Worm (Caenorhabditis elegans) whole organism, midembryonic: Measurements from ENCODE around the gene mrpl-21.

Experiments used
- T22C8.4 ChIP-seq: fragments of 200-800 bp; sonication (Bioruptor generic); IDR thresholded peaks from 2 replicates; pipeline ENCODE4 v1.3.6; 2022; ENCODE audit warnings: missing genetic modification characterization, missing compliant biosample characterization
- cog-1 ChIP-seq: sonication (generic microtip); optimal IDR thresholded peaks from 2 replicates; lab custom pipeline; 2016; ENCODE audit warnings: missing genetic modification characterization, missing compliant biosample characterization
- flt-1 ChIP-seq: fragments of 200-800 bp; sonication (Bioruptor generic); IDR thresholded peaks from 2 replicates; pipeline ENCODE4 v1.3.6; 2022; ENCODE audit warnings: missing genetic modification characterization, missing compliant biosample characterization
- klf-2 ChIP-seq: fragments of 200-800 bp; sonication (Bioruptor generic); conservative IDR thresholded peaks from 2 replicates; pipeline ENCODE4 v1.3.6; 2022; ENCODE audit warnings: missing genetic modification reagents, missing genetic modification characterization, missing compliant biosample characterization
- med-1 ChIP-seq: sonication (generic microtip); optimal IDR thresholded peaks from 2 replicates; lab custom pipeline; 2017; ENCODE audit warnings: missing genetic modification characterization, mild to moderate bottlenecking, missing compliant biosample characterization, antibody characterized with exemption, missing genetic modification reagents; ENCODE audit not compliant: insufficient read depth
- ref-1 ChIP-seq: fragments of 200-800 bp; sonication (Bioruptor generic); conservative IDR thresholded peaks from 2 replicates; pipeline ENCODE4 v1.3.6; 2022; ENCODE audit warnings: missing genetic modification reagents, missing genetic modification characterization, missing compliant biosample characterization
- tab-1 ChIP-seq: fragments of 200-800 bp; sonication (Bioruptor generic); IDR thresholded peaks from 2 replicates; pipeline ENCODE4 v1.3.6; 2022; ENCODE audit warnings: missing genetic modification characterization, missing compliant biosample characterization
- ztf-29 ChIP-seq: fragments of 200-800 bp; sonication (Bioruptor generic); IDR thresholded peaks from 2 replicates; pipeline ENCODE4 v1.3.6; 2022; ENCODE audit warnings: missing genetic modification reagents, missing genetic modification characterization, missing compliant biosample characterization

DNA sequence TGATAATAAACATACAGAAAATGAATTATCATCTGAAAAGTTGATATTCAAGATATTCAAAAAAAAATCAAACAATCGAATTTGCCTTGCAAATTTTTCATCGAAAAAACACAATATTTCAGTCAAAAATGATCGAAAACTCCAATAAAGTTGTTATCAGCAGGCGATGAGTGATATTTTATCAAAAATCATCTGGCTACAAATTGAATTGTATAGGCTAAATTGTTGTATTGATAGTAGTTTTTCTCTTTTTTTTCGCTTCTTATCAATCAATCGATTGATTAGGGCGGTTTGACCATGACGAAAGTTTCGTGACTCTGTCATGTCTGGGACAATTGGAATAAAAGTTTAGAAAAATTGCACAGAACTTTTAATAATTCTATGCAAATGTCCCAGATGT lies 3.2 kb downstream of the mrpl-21 start:
- TF ChIP-seq ref-1 (GFP tag; lab: Robert Waterston, UW), result no peak
- no peak for TF ChIP-seq klf-2 (GFP tag; lab: Robert Waterston, UW)
- no peak for TF ChIP-seq ztf-29 (GFP tag; lab: Robert Waterston, UW)
- TF ChIP-seq cog-1, result no peak
- no peak for TF ChIP-seq med-1 (GFP tag; lab: Kevin White, UChicago)
- no peak for TF ChIP-seq flt-1 (GFP tag; lab: Robert Waterston, UW)
- no peak for TF ChIP-seq tab-1 (GFP tag; lab: Robert Waterston, UW)
- TF ChIP-seq T22C8.4, result no peak
